Worm (Caenorhabditis elegans): Measurements from ENCODE around the gene daf-37.
A peak's percentile ranks its signal among the peaks of the same experiment; 100 is the strongest.

The daf-37 gene

ce11 chrII:6181337-6181736 lies 26.7 kb downstream of the daf-37 start:
- TF ChIP-seq daf-12 (tag; optimal IDR thresholded peaks at IDR 0.05) (no peak), hlh-11 (tag; optimal IDR thresholded peaks at IDR 0.05) (peak; percentile 2), nhr-11 (tag; optimal IDR thresholded peaks at IDR 0.05) (peak; percentile 51), hlh-30 (tag; optimal IDR thresholded peaks at IDR 0.05; ENCODE audit: insufficient read depth) (peak; percentile 47), daf-16 (GFP tag; optimal IDR thresholded peaks at IDR 0.05) (peak in 1 of 2 experiments; percentile 23), daf-16 (tag; optimal IDR thresholded peaks at IDR 0.05) (no peak)

- TF ChIP-seq pha-4 (GFP tag; IDR thresholded peaks at IDR 0.05) (no peak), pha-4 (tag; optimal IDR thresholded peaks at IDR 0.05) (no peak), unc-130 (GFP tag; optimal IDR thresholded peaks at IDR 0.05) (no peak), dmd-6 (GFP tag; IDR thresholded peaks at IDR 0.05) (peak; percentile 59), ceh-82 (tag; optimal IDR thresholded peaks at IDR 0.05) (no peak)
Observed at ce11 chrII:6180552-6180951, 27.5 kb downstream of the daf-37 start.

- TF ChIP-seq madf-5 (GFP tag; IDR thresholded peaks at IDR 0.05): no peak
- no peak for TF ChIP-seq nhr-77 (tag; optimal IDR thresholded peaks at IDR 0.05)
- TF ChIP-seq F37D6.2 (tag; optimal IDR thresholded peaks at IDR 0.05): no peak
Observed at ce11 chrII:6179531-6179930, 28.5 kb downstream of the daf-37 start, which contains the start of gene F40H3.1. TSS of gene F40H3.1 (plus strand) at chrII:6179831.

ce11 chrII:6178743-6179129 lies 29.3 kb downstream of the daf-37 start:
- TF ChIP-seq aha-1 (tag): peak; percentile 84
- TF ChIP-seq daf-16 (GFP tag; optimal IDR thresholded peaks at IDR 0.05): no peak
- TF ChIP-seq daf-16 (tag; optimal IDR thresholded peaks at IDR 0.05): peak; percentile 10
- no peak for TF ChIP-seq ztf-11 (tag; optimal IDR thresholded peaks at IDR 0.05)
- no peak for TF ChIP-seq unc-62 (GFP tag; optimal IDR thresholded peaks at IDR 0.05 in 1 of 2)
- no peak for TF ChIP-seq unc-62 (tag; optimal IDR thresholded peaks at IDR 0.05)

- TF ChIP-seq nhr-77 (tag; optimal IDR thresholded peaks at IDR 0.05): peak; percentile 30
- no peak for TF ChIP-seq nhr-48 (tag; optimal IDR thresholded peaks at IDR 0.05)
- peak in 1 of 2 experiments; percentile 10 for TF ChIP-seq mdl-1 (tag; optimal IDR thresholded peaks at IDR 0.05)
- TF ChIP-seq duxl-1 (tag; optimal IDR thresholded peaks at IDR 0.05; ENCODE audit: poor library complexity): no peak
- no peak for TF ChIP-seq Y5F2A.4 (GFP tag; optimal IDR thresholded peaks at IDR 0.05)
- no peak for TF ChIP-seq fkh-10 (GFP tag; optimal IDR thresholded peaks at IDR 0.05)
- peak; percentile 45 for TF ChIP-seq nhr-28 (tag; optimal IDR thresholded peaks at IDR 0.05)
- no peak for TF ChIP-seq spr-1 (tag; optimal IDR thresholded peaks at IDR 0.05)
- TF ChIP-seq dmd-6 (GFP tag; IDR thresholded peaks at IDR 0.05): peak; percentile 63
- TF ChIP-seq nhr-42 (GFP tag; IDR thresholded peaks at IDR 0.05): no peak
- TF ChIP-seq daf-16 (GFP tag; optimal IDR thresholded peaks at IDR 0.05): no peak
- TF ChIP-seq daf-16 (tag; optimal IDR thresholded peaks at IDR 0.05): peak; percentile 21
- no peak for TF ChIP-seq lin-1 (GFP tag; IDR thresholded peaks at IDR 0.05)
- no peak for TF ChIP-seq ZK337.2 (GFP tag; IDR thresholded peaks at IDR 0.05)
- TF ChIP-seq ceh-44 (GFP tag; IDR thresholded peaks at IDR 0.05): no peak
- TF ChIP-seq hlh-11 (tag; optimal IDR thresholded peaks at IDR 0.05): peak; percentile 34
- TF ChIP-seq pqm-1 (tag; optimal IDR thresholded peaks at IDR 0.05): peak; percentile 82
- TF ChIP-seq unc-62 (GFP tag; optimal IDR thresholded peaks at IDR 0.05 in 1 of 2): peak in 1 of 2 experiments; percentile 51
- TF ChIP-seq unc-62 (tag; optimal IDR thresholded peaks at IDR 0.05): no peak
- TF ChIP-seq dve-1 (tag; optimal IDR thresholded peaks at IDR 0.05; ENCODE audit: insufficient read depth): peak; percentile 14
- no peak for TF ChIP-seq mdt-29 (GFP tag; IDR thresholded peaks at IDR 0.05)
- TF ChIP-seq mep-1 (tag; optimal IDR thresholded peaks at IDR 0.05): no peak
- no peak for TF ChIP-seq zip-2 (tag; optimal IDR thresholded peaks at IDR 0.05)
Observed at ce11 chrII:6177975-6178742, 29.9 kb downstream of the daf-37 start.
